Worm (Caenorhabditis elegans) whole organism, L1 larva: Measurements from ENCODE around the gene dlc-2.

Experiments used
- C16A3.4 ChIP-seq: fragments of 150-350 bp; optimal IDR thresholded peaks from 2 replicates; lab custom pipeline; 2014; ENCODE audit warnings: missing biosample characterization, missing genetic modification characterization
- Y116A8C.19 ChIP-seq: sonication (generic microtip); optimal IDR thresholded peaks from 2 replicates; lab custom pipeline; 2016; ENCODE audit warnings: missing compliant biosample characterization, missing genetic modification characterization, borderline replicate concordance
- aha-1 ChIP-seq: fragments of 150-350 bp; optimal IDR thresholded peaks from 2 replicates; lab custom pipeline; 2014; ENCODE audit warnings: missing biosample characterization, missing genetic modification characterization
- alr-1 ChIP-seq: fragments of 200-800 bp; sonication (Bioruptor generic); optimal IDR thresholded peaks from 2 replicates; lab custom pipeline; 2018; ENCODE audit warnings: borderline replicate concordance, mild to moderate bottlenecking, missing genetic modification characterization, missing compliant biosample characterization
- aly-2 ChIP-seq: fragments of 150-350 bp; optimal IDR thresholded peaks from 2 replicates; lab custom pipeline; 2014; ENCODE audit warnings: missing biosample characterization, missing genetic modification characterization
- ama-1 ChIP-seq: fragments of 150-350 bp; optimal IDR thresholded peaks from 2 replicates; lab custom pipeline; 2014
- ceh-8 ChIP-seq: fragments of 200-800 bp; sonication (Bioruptor generic); optimal IDR thresholded peaks from 2 replicates; lab custom pipeline; 2018; ENCODE audit warnings: mild to moderate bottlenecking, missing genetic modification characterization, moderate library complexity, missing compliant biosample characterization
- ceh-88 ChIP-seq: fragments of 200-800 bp; sonication (Bioruptor generic); IDR thresholded peaks from 2 replicates; pipeline ENCODE4 v1.3.6; 2022; ENCODE audit warnings: missing genetic modification characterization, missing compliant biosample characterization
- ceh-90 ChIP-seq: sonication (generic microtip); optimal IDR thresholded peaks from 2 replicates; lab custom pipeline; 2016; ENCODE audit warnings: missing genetic modification characterization, missing compliant biosample characterization
- dsc-1 ChIP-seq: sonication (generic microtip); optimal IDR thresholded peaks from 2 replicates; lab custom pipeline; 2016; ENCODE audit warnings: mild to moderate bottlenecking, missing genetic modification characterization, missing compliant biosample characterization
- egl-13 ChIP-seq: sonication (generic microtip); optimal IDR thresholded peaks from 2 replicates; lab custom pipeline; 2016; ENCODE audit warnings: missing genotype, missing genetic modification reagents, missing genetic modification characterization, missing compliant biosample characterization
- egl-27 ChIP-seq, 2 experiments: fragments of 150-350 bp in 1 of 2; sonication (generic microtip); optimal IDR thresholded peaks; 3 replicates each; lab custom pipeline; 2017 to 2018; ENCODE audit warnings: missing biosample characterization in 2 of 2, missing genetic modification characterization in 2 of 2, missing genetic modification reagents in 2 of 2
- elt-2 ChIP-seq: sonication (generic microtip); optimal IDR thresholded peaks from 2 replicates; lab custom pipeline; 2016; ENCODE audit warnings: missing genetic modification characterization, mild to moderate bottlenecking, inconsistent platforms, missing compliant biosample characterization, missing genetic modification reagents
- fkh-4 ChIP-seq: sonication (generic microtip); optimal IDR thresholded peaks from 2 replicates; lab custom pipeline; 2016; ENCODE audit warnings: missing compliant biosample characterization, missing genetic modification characterization, borderline replicate concordance
- fos-1 ChIP-seq: fragments of 150-350 bp; optimal IDR thresholded peaks from 2 replicates; lab custom pipeline; 2014; ENCODE audit warnings: missing biosample characterization, missing genetic modification characterization
- hlh-4 ChIP-seq: sonication (generic microtip); optimal IDR thresholded peaks from 2 replicates; lab custom pipeline; 2016; ENCODE audit warnings: mild to moderate bottlenecking, missing genetic modification characterization, missing compliant biosample characterization
- hpl-2 ChIP-seq: fragments of 150-350 bp; optimal IDR thresholded peaks from 2 replicates; lab custom pipeline; 2014; ENCODE audit warnings: missing biosample characterization, missing genetic modification reagents, missing genetic modification characterization
- isw-1 ChIP-seq: fragments of 200-800 bp; sonication (Bioruptor generic); IDR thresholded peaks from 2 replicates; pipeline ENCODE4 v1.3.6; 2022; ENCODE audit warnings: missing genetic modification characterization, missing compliant biosample characterization
- lin-35 ChIP-seq, 2 experiments: fragments of 150-350 bp; optimal IDR thresholded peaks; 2 replicates each; lab custom pipeline; 2014; ENCODE audit warnings: missing biosample characterization in 2 of 2, missing genetic modification characterization in 2 of 2, missing genetic modification reagents in 2 of 2
- lin-39 ChIP-seq: fragments of 150-350 bp; optimal IDR thresholded peaks from 2 replicates; lab custom pipeline; 2014; ENCODE audit warnings: missing biosample characterization, missing genetic modification reagents, missing genetic modification characterization
- lir-3 ChIP-seq: sonication (generic microtip); optimal IDR thresholded peaks from 2 replicates; lab custom pipeline; 2016; ENCODE audit warnings: mild to moderate bottlenecking, missing genetic modification characterization, moderate library complexity, missing compliant biosample characterization; ENCODE audit not compliant: poor library complexity
- lsy-2 ChIP-seq, 2 experiments: fragments of 150-350 bp; optimal IDR thresholded peaks; 2 replicates each; lab custom pipeline; 2014; ENCODE audit warnings: missing biosample characterization in 2 of 2, missing genetic modification characterization in 2 of 2
- mab-9 ChIP-seq: fragments of 200-800 bp; sonication (Bioruptor generic); IDR thresholded peaks from 2 replicates; pipeline ENCODE4 v1.3.6; 2022; ENCODE audit warnings: missing genetic modification reagents, missing genetic modification characterization, missing compliant biosample characterization
- nhr-12 ChIP-seq: sonication (generic microtip); optimal IDR thresholded peaks from 2 replicates; lab custom pipeline; 2017; ENCODE audit warnings: missing biosample characterization, missing genetic modification characterization
- nhr-19 ChIP-seq: fragments of 200-800 bp; sonication (Bioruptor generic); conservative IDR thresholded peaks from 2 replicates; pipeline ENCODE4 v1.3.6; 2022; ENCODE audit warnings: missing genetic modification characterization, missing compliant biosample characterization
- nhr-237 ChIP-seq: fragments of 150-350 bp; optimal IDR thresholded peaks from 2 replicates; lab custom pipeline; 2014; ENCODE audit warnings: missing biosample characterization, missing genetic modification characterization
- nhr-77 ChIP-seq: fragments of 150-350 bp; optimal IDR thresholded peaks from 2 replicates; lab custom pipeline; 2014; ENCODE audit warnings: missing biosample characterization, missing genetic modification characterization
- nhr-85 ChIP-seq: sonication (generic microtip); peaks from one replicate; lab custom pipeline; 2016; ENCODE audit warnings: missing genetic modification characterization, inconsistent platforms, missing compliant biosample characterization
- pag-3 ChIP-seq: sonication (generic microtip); optimal IDR thresholded peaks from 2 replicates; lab custom pipeline; 2017; ENCODE audit warnings: missing genetic modification characterization, mild to moderate bottlenecking, missing compliant biosample characterization, antibody characterized with exemption, borderline replicate concordance; ENCODE audit not compliant: insufficient read depth
- rnt-1 ChIP-seq: sonication (generic microtip); optimal IDR thresholded peaks from 2 replicates; lab custom pipeline; 2016; ENCODE audit warnings: mild to moderate bottlenecking, missing genetic modification characterization, moderate library complexity, missing compliant biosample characterization
- skn-1 ChIP-seq: fragments of 150-350 bp; optimal IDR thresholded peaks from 2 replicates; lab custom pipeline; 2014; ENCODE audit warnings: missing biosample characterization, missing genetic modification characterization
- sox-4 ChIP-seq: sonication (generic microtip); optimal IDR thresholded peaks from 2 replicates; lab custom pipeline; 2016; ENCODE audit warnings: missing genetic modification characterization, missing compliant biosample characterization
- sptf-1 ChIP-seq: fragments of 150-350 bp; optimal IDR thresholded peaks from 2 replicates; lab custom pipeline; 2014; ENCODE audit warnings: missing biosample characterization, missing genetic modification characterization
- swsn-7 ChIP-seq: sonication (generic microtip); optimal IDR thresholded peaks from 2 replicates; lab custom pipeline; 2016; ENCODE audit warnings: missing genetic modification characterization, missing compliant biosample characterization
- tbx-2 ChIP-seq: sonication (generic microtip); optimal IDR thresholded peaks from 2 replicates; lab custom pipeline; 2016; ENCODE audit warnings: missing genetic modification characterization, missing compliant biosample characterization
- tlp-1 ChIP-seq: fragments of 150-350 bp; optimal IDR thresholded peaks from 2 replicates; lab custom pipeline; 2014; ENCODE audit warnings: missing biosample characterization, missing genetic modification characterization
- unc-62 ChIP-seq: fragments of 150-350 bp; optimal IDR thresholded peaks from 2 replicates; lab custom pipeline; 2014; ENCODE audit warnings: missing biosample characterization, missing genetic modification reagents, missing genetic modification characterization
- vab-15 ChIP-seq: sonication (generic microtip); optimal IDR thresholded peaks from 2 replicates; lab custom pipeline; 2017; ENCODE audit warnings: missing genotype, mild to moderate bottlenecking, missing genetic modification characterization, missing compliant biosample characterization
- xbp-1 ChIP-seq: sonication (generic microtip); optimal IDR thresholded peaks from 2 replicates; lab custom pipeline; 2016; ENCODE audit warnings: missing genetic modification characterization, missing compliant biosample characterization
- zag-1 ChIP-seq: fragments of 150-350 bp; optimal IDR thresholded peaks from 2 replicates; lab custom pipeline; 2014; ENCODE audit warnings: missing biosample characterization, missing genetic modification characterization
- ztf-11 ChIP-seq, 2 experiments: sonication (generic microtip); optimal IDR thresholded peaks; 2 replicates each; lab custom pipeline; 2016 to 2017; ENCODE audit warnings: missing genetic modification characterization in 2 of 2, missing biosample characterization in 1 of 2, missing compliant biosample characterization in 1 of 2

Gene dlc-2

ce11 chrIV:12108984-12109657, 2.3 kb downstream of the dlc-2 start:
- TF ChIP-seq rnt-1 (tag; lab: Kevin White, UChicago) (no peak), zag-1 (tag; lab: Kevin White, UChicago) (no peak), isw-1 (no peak), ztf-11 (tag; optimal IDR thresholded peaks at IDR 0.05; lab: Kevin White, UChicago) (no peak), pag-3 (tag; lab: Kevin White, UChicago) (no peak), aly-2 (tag; lab: Kevin White, UChicago) (no peak), lir-3 (no peak), swsn-7 (tag; lab: Kevin White, UChicago) (no peak), nhr-77 (tag; lab: Kevin White, UChicago) (no peak), C16A3.4 (tag; lab: Kevin White, UChicago) (no peak), unc-62 (GFP tag; lab: Kevin White, UChicago) (no peak), hlh-4 (tag; lab: Kevin White, UChicago) (no peak), hpl-2 (GFP tag; lab: Kevin White, UChicago) (no peak)

ce11 chrIV:12105558-12105957, 5.8 kb downstream of the dlc-2 start, which contains the start of gene M18.3:
M18.3 (plus strand) TSS chrIV:12105858.
- TF ChIP-seq skn-1 (tag; lab: Kevin White, UChicago) (no peak), isw-1 (no peak), C16A3.4 (tag; lab: Kevin White, UChicago) (no peak), sox-4 (no peak), lin-35 (GFP tag; optimal IDR thresholded peaks at IDR 0.05; lab: Kevin White, UChicago) (no peak), nhr-19 (GFP tag; lab: Robert Waterston, UW) (no peak), mab-9 (GFP tag; lab: Robert Waterston, UW) (no peak), dsc-1 (tag; lab: Kevin White, UChicago) (no peak), tlp-1 (tag; lab: Kevin White, UChicago) (no peak), ceh-90 (tag; lab: Kevin White, UChicago) (no peak), ceh-88 (GFP tag; lab: Robert Waterston, UW) (no peak), vab-15 (tag; lab: Kevin White, UChicago) (no peak), sptf-1 (tag; lab: Kevin White, UChicago) (no peak), unc-62 (GFP tag; lab: Kevin White, UChicago) (no peak), nhr-237 (tag; lab: Kevin White, UChicago) (no peak), hpl-2 (GFP tag; lab: Kevin White, UChicago) (no peak), ceh-8 (GFP tag; lab: Kevin White, UChicago) (no peak), egl-13 (tag; lab: Kevin White, UChicago) (no peak)
- TF ChIP-seq, all 84 proteins: peak for 0

- TF ChIP-seq hpl-2 (GFP tag; lab: Kevin White, UChicago): no peak
- TF ChIP-seq lsy-2 (tag; optimal IDR thresholded peaks at IDR 0.05; lab: Kevin White, UChicago): no peak
- no peak for TF ChIP-seq aha-1 (tag; lab: Kevin White, UChicago)
- no peak for TF ChIP-seq ama-1 (lab: Kevin White, UChicago)
- TF ChIP-seq fos-1 (tag; lab: Kevin White, UChicago): no peak
- no peak for TF ChIP-seq alr-1
- TF ChIP-seq fkh-4 (tag; lab: Kevin White, UChicago): no peak
- no peak for TF ChIP-seq mab-9 (GFP tag; lab: Robert Waterston, UW)
- no peak for TF ChIP-seq egl-27 (tag; optimal IDR thresholded peaks at IDR 0.05; lab: Kevin White, UChicago)
- TF ChIP-seq xbp-1 (tag; lab: Kevin White, UChicago): no peak
- TF ChIP-seq nhr-85 (tag; lab: Kevin White, UChicago): no peak
- TF ChIP-seq hlh-4 (tag; lab: Kevin White, UChicago): no peak
- TF ChIP-seq egl-13 (tag; lab: Kevin White, UChicago): no peak
- TF ChIP-seq nhr-12 (tag; lab: Kevin White, UChicago): no peak
- no peak for TF ChIP-seq tbx-2 (tag; lab: Kevin White, UChicago)
- TF ChIP-seq lin-39 (tag; lab: Kevin White, UChicago): no peak
- no peak for TF ChIP-seq elt-2 (tag; lab: Kevin White, UChicago)
- no peak for TF ChIP-seq Y116A8C.19 (tag; lab: Kevin White, UChicago)
- no peak for TF ChIP-seq ceh-90 (tag; lab: Kevin White, UChicago)
- no peak for TF ChIP-seq ceh-88 (GFP tag; lab: Robert Waterston, UW)
Measured at ce11 chrIV:12096479-12096878, 14.9 kb downstream of the dlc-2 start, which contains the start of gene mon-2. mon-2 (plus strand) TSS chrIV:12096779.
